Worm (Caenorhabditis elegans) whole organism, L3 larva: ENCODE results near the gene fipr-17.

Experiments used
- R02D3.7 ChIP-seq: fragments of 150-350 bp; optimal IDR thresholded peaks from 2 replicates; lab custom pipeline; 2014; ENCODE audit warnings: missing biosample characterization, missing genetic modification characterization
- ZK546.5 ChIP-seq: sonication (generic microtip); optimal IDR thresholded peaks from 2 replicates; lab custom pipeline; 2017; ENCODE audit warnings: missing biosample characterization, missing genetic modification characterization
- aly-2 ChIP-seq: fragments of 150-350 bp; optimal IDR thresholded peaks from 2 replicates; lab custom pipeline; 2014; ENCODE audit warnings: missing biosample characterization, missing genetic modification characterization
- ama-1 ChIP-seq: fragments of 150-350 bp; optimal IDR thresholded peaks from 2 replicates; lab custom pipeline; 2018
- ceh-16 ChIP-seq: sonication (generic microtip); optimal IDR thresholded peaks from 2 replicates; lab custom pipeline; 2017; ENCODE audit warnings: missing biosample characterization, missing genetic modification characterization
- ceh-28 ChIP-seq: fragments of 150-350 bp; optimal IDR thresholded peaks from 2 replicates; lab custom pipeline; 2014; ENCODE audit warnings: missing biosample characterization, missing genetic modification reagents, missing genetic modification characterization
- ceh-9 ChIP-seq: sonication (generic microtip); optimal IDR thresholded peaks from 2 replicates; lab custom pipeline; 2018; ENCODE audit warnings: missing biosample characterization, missing genetic modification characterization
- daf-12 ChIP-seq: fragments of 150-350 bp; optimal IDR thresholded peaks from 2 replicates; lab custom pipeline; 2014; ENCODE audit warnings: missing biosample characterization, missing genetic modification reagents, missing genetic modification characterization
- elt-1 ChIP-seq: fragments of 150-350 bp; optimal IDR thresholded peaks from 2 replicates; lab custom pipeline; 2014; ENCODE audit warnings: missing biosample characterization, missing genetic modification characterization
- elt-2 ChIP-seq: sonication (generic microtip); optimal IDR thresholded peaks from 2 replicates; lab custom pipeline; 2016; ENCODE audit warnings: missing genetic modification reagents, mild to moderate bottlenecking, missing genetic modification characterization, missing compliant biosample characterization
- elt-3 ChIP-seq, 3 experiments: fragments of 150-350 bp in 1 of 3; sonication (generic microtip) in 2 of 3; optimal IDR thresholded peaks; 2 replicates in 2 of 3; 4 replicates in 1 of 3; lab custom pipeline; 2014 to 2017; ENCODE audit warnings: missing biosample characterization in 3 of 3, missing genetic modification characterization in 3 of 3
- eor-1 ChIP-seq, 2 experiments: fragments of 150-350 bp; optimal IDR thresholded peaks; 2 replicates each; lab custom pipeline; 2014 to 2018; ENCODE audit warnings: missing biosample characterization in 2 of 2, missing genetic modification characterization in 2 of 2
- fos-1 ChIP-seq: fragments of 150-350 bp; optimal IDR thresholded peaks from 2 replicates; lab custom pipeline; 2014; ENCODE audit warnings: missing biosample characterization, missing genetic modification characterization
- jun-1 ChIP-seq: fragments of 150-350 bp; optimal IDR thresholded peaks from 2 replicates; lab custom pipeline; 2014; ENCODE audit warnings: missing biosample characterization, missing genetic modification reagents, missing genetic modification characterization
- mdl-1 ChIP-seq: fragments of 150-350 bp; optimal IDR thresholded peaks from 2 replicates; lab custom pipeline; 2014; ENCODE audit warnings: missing biosample characterization, missing genetic modification characterization
- mml-1 ChIP-seq: fragments of 150-350 bp; sonication (generic microtip); optimal IDR thresholded peaks from 3 replicates; lab custom pipeline; 2014; ENCODE audit warnings: missing biosample characterization, missing genetic modification characterization
- nfya-1 ChIP-seq: sonication (generic microtip); optimal IDR thresholded peaks from 2 replicates; lab custom pipeline; 2017; ENCODE audit warnings: missing genetic modification characterization, mild to moderate bottlenecking, missing compliant biosample characterization, antibody characterized with exemption, moderate library complexity; ENCODE audit not compliant: insufficient read depth
- nhr-11 ChIP-seq: fragments of 150-350 bp; optimal IDR thresholded peaks from 2 replicates; lab custom pipeline; 2014; ENCODE audit warnings: missing biosample characterization, missing genetic modification characterization
- nhr-12 ChIP-seq: fragments of 150-350 bp; optimal IDR thresholded peaks from 2 replicates; lab custom pipeline; 2014; ENCODE audit warnings: missing biosample characterization, missing genetic modification characterization
- nhr-23 ChIP-seq: fragments of 150-350 bp; optimal IDR thresholded peaks from 2 replicates; lab custom pipeline; 2014; ENCODE audit warnings: missing biosample characterization, missing genetic modification reagents, missing genetic modification characterization
- nhr-237 ChIP-seq: fragments of 150-350 bp; optimal IDR thresholded peaks from 2 replicates; lab custom pipeline; 2014; ENCODE audit warnings: missing biosample characterization, missing genetic modification characterization
- nhr-25 ChIP-seq: sonication (generic microtip); optimal IDR thresholded peaks from 2 replicates; lab custom pipeline; 2017; ENCODE audit warnings: missing biosample characterization, missing genetic modification characterization
- nhr-28 ChIP-seq: fragments of 150-350 bp; optimal IDR thresholded peaks from 2 replicates; lab custom pipeline; 2014; ENCODE audit warnings: missing biosample characterization, missing genetic modification characterization
- nhr-43 ChIP-seq: sonication (generic microtip); optimal IDR thresholded peaks from 2 replicates; lab custom pipeline; 2016; ENCODE audit warnings: mild to moderate bottlenecking, missing genetic modification characterization, missing compliant biosample characterization; ENCODE audit not compliant: poor library complexity, severe bottlenecking
- nhr-76 ChIP-seq: fragments of 150-350 bp; sonication (generic microtip); optimal IDR thresholded peaks from 5 replicates; lab custom pipeline; 2014; ENCODE audit warnings: missing biosample characterization, missing genetic modification characterization
- nhr-77 ChIP-seq: fragments of 150-350 bp; optimal IDR thresholded peaks from 2 replicates; lab custom pipeline; 2014; ENCODE audit warnings: missing biosample characterization, missing genetic modification characterization
- pha-4 ChIP-seq: fragments of 150-350 bp; optimal IDR thresholded peaks from 2 replicates; lab custom pipeline; 2014; ENCODE audit warnings: missing biosample characterization, missing genetic modification reagents, missing genetic modification characterization
- sea-2 ChIP-seq: fragments of 150-350 bp; sonication (generic microtip); optimal IDR thresholded peaks from 4 replicates; lab custom pipeline; 2014; ENCODE audit warnings: missing biosample characterization, missing genetic modification reagents, missing genetic modification characterization
- skn-1 ChIP-seq: fragments of 150-350 bp; optimal IDR thresholded peaks from 2 replicates; lab custom pipeline; 2014; ENCODE audit warnings: missing biosample characterization, missing genetic modification characterization
- snpc-4 ChIP-seq: fragments of 150-350 bp; optimal IDR thresholded peaks from 2 replicates; lab custom pipeline; 2014; ENCODE audit warnings: missing biosample characterization, missing genetic modification characterization
- tbx-2 ChIP-seq: sonication (generic microtip); optimal IDR thresholded peaks from 2 replicates; lab custom pipeline; 2016; ENCODE audit warnings: mild to moderate bottlenecking, missing genetic modification characterization, missing compliant biosample characterization
- unc-62 ChIP-seq: fragments of 150-350 bp; sonication (generic microtip); optimal IDR thresholded peaks from 4 replicates; lab custom pipeline; 2014; ENCODE audit warnings: missing biosample characterization, missing genetic modification reagents, missing genetic modification characterization
- ztf-11 ChIP-seq: fragments of 150-350 bp; optimal IDR thresholded peaks from 2 replicates; lab custom pipeline; 2014; ENCODE audit warnings: missing biosample characterization, missing genetic modification characterization
- ztf-4 ChIP-seq: fragments of 150-350 bp; optimal IDR thresholded peaks from 2 replicates; lab custom pipeline; 2014; ENCODE audit warnings: missing biosample characterization, missing genetic modification characterization

The fipr-17 gene

ce11 chrIII:10987561-10988184 lies 19.7 kb downstream of the fipr-17 start, which contains the start of gene col-94:
TSS of gene col-94 (minus strand) at chrIII:10987873.
- TF ChIP-seq mml-1 = no peak
- TF ChIP-seq jun-1 = no peak
- TF ChIP-seq ama-1 (lab: Kevin White, UChicago) = peak; percentile 3
- TF ChIP-seq fos-1 (tag; lab: Kevin White, UChicago) = no peak
- TF ChIP-seq ceh-9 (tag; lab: Kevin White, UChicago) = no peak
- no peak for TF ChIP-seq nhr-28 (tag; lab: Kevin White, UChicago)
- peak; percentile 91 for TF ChIP-seq nhr-25 (tag; lab: Kevin White, UChicago)

- peak; percentile 48 for TF ChIP-seq nhr-43 (tag; lab: Kevin White, UChicago)
- TF ChIP-seq nhr-25 (tag; lab: Kevin White, UChicago) = peak; percentile 25
Observed at ce11 chrIII:10986438-10986837, 21.0 kb downstream of the fipr-17 start.

- TF ChIP-seq nhr-25 (tag; lab: Kevin White, UChicago) = peak; percentile 86
- no peak for TF ChIP-seq nhr-12
- no peak for TF ChIP-seq ama-1 (lab: Kevin White, UChicago)
- TF ChIP-seq ceh-9 (tag; lab: Kevin White, UChicago) = no peak
- no peak for TF ChIP-seq aly-2 (tag; lab: Kevin White, UChicago)
- TF ChIP-seq nhr-76 (tag; lab: Kevin White, UChicago) = no peak
- TF ChIP-seq elt-3 (tag; optimal IDR thresholded peaks at IDR 0.05; lab: Kevin White, UChicago) = peak in 1 of 3 experiments; percentile 49
- peak; percentile 14 for TF ChIP-seq unc-62 (GFP tag; lab: Kevin White, UChicago)
- no peak for TF ChIP-seq nhr-23 (tag; lab: Kevin White, UChicago)
- TF ChIP-seq tbx-2 (tag; lab: Kevin White, UChicago) = no peak
- no peak for TF ChIP-seq skn-1 (tag; lab: Kevin White, UChicago)
- TF ChIP-seq nhr-11 = no peak
- no peak for TF ChIP-seq ztf-4 (tag; lab: Kevin White, UChicago)
- TF ChIP-seq sea-2 (GFP tag; lab: Kevin White, UChicago) = no peak
Observed at ce11 chrIII:10985559-10986036, 21.8 kb downstream of the fipr-17 start, which contains the start of gene col-93. TSS of gene col-93 (minus strand) at chrIII:10985609.

DNA sequence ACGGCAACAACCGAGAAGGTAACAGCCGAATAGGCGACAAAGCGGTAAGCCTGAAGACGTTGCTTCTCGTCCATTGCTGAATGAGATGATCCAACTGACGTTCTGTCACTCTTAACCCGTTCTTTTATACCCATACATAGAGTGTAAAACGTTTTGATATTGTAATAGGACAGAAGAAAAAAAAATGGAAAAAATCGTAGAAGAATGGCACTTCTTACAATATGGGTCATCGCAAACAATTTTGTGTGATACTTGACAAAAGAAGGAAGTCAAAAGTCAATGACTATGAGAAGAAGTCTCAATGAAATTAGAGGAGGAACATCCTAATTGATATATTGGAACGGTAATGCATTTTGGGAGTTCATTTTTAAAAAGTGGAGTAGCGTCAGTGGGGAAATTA lies 24.2 kb downstream of the fipr-17 start, which contains the start of gene col-92:
col-92 (minus strand) TSS at position 101 of the 400 bp plus-strand sequence.
- TF ChIP-seq ceh-16 (tag; lab: Kevin White, UChicago) = no peak
- no peak for TF ChIP-seq ama-1 (lab: Kevin White, UChicago)
- no peak for TF ChIP-seq nhr-76 (tag; lab: Kevin White, UChicago)
- TF ChIP-seq nhr-237 (tag; lab: Kevin White, UChicago) = no peak
- TF ChIP-seq ZK546.5 (tag; lab: Kevin White, UChicago) = no peak
- no peak for TF ChIP-seq elt-2 (tag; lab: Kevin White, UChicago)
- peak; percentile 4 for TF ChIP-seq nhr-25 (tag; lab: Kevin White, UChicago)

DNA sequence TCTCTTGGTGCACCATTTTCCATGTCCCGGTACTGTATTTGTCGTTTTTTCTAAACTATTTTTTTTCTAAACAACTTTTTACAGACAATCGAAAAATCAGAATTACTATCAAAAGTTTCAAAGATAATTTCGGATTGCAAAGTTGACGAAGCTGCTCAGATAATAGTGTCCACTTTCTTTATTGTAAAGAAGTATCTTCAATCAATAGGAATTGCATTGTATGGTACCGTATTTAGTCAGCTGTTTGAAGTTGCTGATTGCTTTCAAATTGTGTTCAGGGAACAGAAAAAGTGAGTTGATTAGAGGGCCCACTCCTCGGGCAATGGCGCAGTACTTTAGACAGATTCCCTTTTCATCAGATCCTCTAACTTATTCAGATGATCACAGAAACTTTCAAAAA lies 25.8 kb downstream of the fipr-17 start:
- TF ChIP-seq nhr-25 (tag; lab: Kevin White, UChicago) (no peak), snpc-4 (no peak), nfya-1 (tag; lab: Kevin White, UChicago) (no peak), ztf-4 (tag; lab: Kevin White, UChicago) (no peak), eor-1 (tag; optimal IDR thresholded peaks at IDR 0.05; lab: Kevin White, UChicago) (no peak), ama-1 (lab: Kevin White, UChicago) (no peak), nhr-76 (tag; lab: Kevin White, UChicago) (no peak), daf-12 (tag; lab: Kevin White, UChicago) (no peak), R02D3.7 (no peak), mdl-1 (tag; lab: Kevin White, UChicago) (no peak), fos-1 (tag; lab: Kevin White, UChicago) (no peak), ZK546.5 (tag; lab: Kevin White, UChicago) (no peak), ztf-11 (no peak), ceh-28 (tag; lab: Kevin White, UChicago) (no peak), nhr-77 (tag; lab: Kevin White, UChicago) (no peak), elt-1 (no peak), pha-4 (no peak)
